Worm (Caenorhabditis elegans) whole organism, early embryonic: Measurements from ENCODE around the gene ctsa-3.1.

Experiments
- ama-1 ChIP-seq: fragments of 150-350 bp; optimal IDR thresholded peaks from 2 replicates; lab custom pipeline; 2014
- pes-1 ChIP-seq: fragments of 200-800 bp; sonication (Bioruptor generic); IDR thresholded peaks from 2 replicates; pipeline ENCODE4 v1.3.6; 2022; ENCODE audit warnings: missing genetic modification reagents, missing genetic modification characterization, missing compliant biosample characterization
- tra-4 ChIP-seq: sonication (generic microtip); optimal IDR thresholded peaks from 2 replicates; lab custom pipeline; 2017; ENCODE audit warnings: missing genetic modification characterization, missing compliant biosample characterization

- TF ChIP-seq tra-4 (no peak), ama-1 (no peak), pes-1 (GFP tag; lab: Robert Waterston, UW) (no peak)
Observed at ce11 chrII:7245576-7245975, 12.9 kb downstream of the ctsa-3.1 start, which contains the start of gene skpo-3.
